Fruit fly (Drosophila melanogaster) whole organism, adult: ENCODE results near the gene CG8852.
A peak's percentile ranks its signal among the peaks of the same experiment; 100 is the strongest.

Source experiments
- CG11617 ChIP-seq: fragments of 200-800 bp; sonication (Bioruptor generic); optimal IDR thresholded peaks from 2 replicates; lab custom pipeline; 2017; ENCODE audit warnings: mild to moderate bottlenecking, missing biosample characterization, missing genetic modification reagents, missing genetic modification characterization
- CG12768 ChIP-seq: fragments of 200-800 bp; sonication (Bioruptor generic); optimal IDR thresholded peaks from 2 replicates; lab custom pipeline; 2017; ENCODE audit warnings: missing biosample characterization, missing genetic modification characterization, mild to moderate bottlenecking, moderate library complexity, missing genetic modification reagents
- CG14711 ChIP-seq: fragments of 200-800 bp; sonication (Bioruptor generic); optimal IDR thresholded peaks from 2 replicates; lab custom pipeline; 2018; ENCODE audit warnings: missing biosample characterization, mild to moderate bottlenecking, missing genetic modification characterization, moderate library complexity
- CG1620 ChIP-seq: fragments of 200-800 bp; sonication (Bioruptor generic); optimal IDR thresholded peaks from 2 replicates; lab custom pipeline; 2016; ENCODE audit warnings: missing biosample characterization, missing genetic modification characterization
- CG33017 ChIP-seq: fragments of 200-800 bp; sonication (Bioruptor generic); optimal IDR thresholded peaks from 2 replicates; lab custom pipeline; 2018; ENCODE audit warnings: missing biosample characterization, mild to moderate bottlenecking, missing genetic modification characterization, moderate library complexity
- CG5204 ChIP-seq: fragments of 200-800 bp; sonication (Bioruptor generic); optimal IDR thresholded peaks from 2 replicates; lab custom pipeline; 2016; ENCODE audit warnings: missing biosample characterization, missing genetic modification characterization
- CG7045 ChIP-seq: fragments of 200-800 bp; sonication (Bioruptor generic); optimal IDR thresholded peaks from 2 replicates; lab custom pipeline; 2017; ENCODE audit warnings: missing biosample characterization, mild to moderate bottlenecking, missing genetic modification characterization
- CG7101 ChIP-seq: fragments of 200-800 bp; sonication (Bioruptor generic); optimal IDR thresholded peaks from 2 replicates; lab custom pipeline; 2018; ENCODE audit warnings: missing biosample characterization, mild to moderate bottlenecking, missing genetic modification characterization, moderate library complexity
- Clk ChIP-seq: fragments of 200-800 bp; sonication (Bioruptor generic); optimal IDR thresholded peaks from 2 replicates; lab custom pipeline; 2017; ENCODE audit warnings: missing biosample characterization, missing genetic modification characterization
- Crg-1 ChIP-seq: fragments of 200-800 bp; sonication (Bioruptor generic); optimal IDR thresholded peaks from 2 replicates; lab custom pipeline; 2016; ENCODE audit warnings: missing biosample characterization, missing genetic modification characterization
- Hr96 ChIP-seq: fragments of 200-800 bp; sonication (Bioruptor generic); optimal IDR thresholded peaks from 2 replicates; lab custom pipeline; 2016; ENCODE audit warnings: missing biosample characterization, missing genetic modification characterization
- Mnt ChIP-seq: fragments of 200-800 bp; sonication (Bioruptor generic); optimal IDR thresholded peaks from 2 replicates; lab custom pipeline; 2016; ENCODE audit warnings: missing biosample characterization, mild to moderate bottlenecking, missing genetic modification characterization
- bab1 ChIP-seq: fragments of 200-800 bp; sonication (Bioruptor generic); optimal IDR thresholded peaks from 3 replicates; lab custom pipeline; 2019; ENCODE audit warnings: missing biosample characterization, mild to moderate bottlenecking, missing genetic modification characterization, moderate library complexity
- cic ChIP-seq: fragments of 200-800 bp; sonication (Bioruptor generic); optimal IDR thresholded peaks from 2 replicates; lab custom pipeline; 2017; ENCODE audit warnings: missing biosample characterization, mild to moderate bottlenecking, missing genetic modification characterization, moderate library complexity
- cnc ChIP-seq, 2 experiments: fragments of >200 bp; optimal IDR thresholded peaks; 2 replicates each; lab custom pipeline; 2017
- kay ChIP-seq: fragments of 200-800 bp; sonication (Bioruptor generic); peaks from one replicate; lab custom pipeline; 2016; ENCODE audit warnings: missing biosample characterization, missing genetic modification characterization, borderline replicate concordance
- ovo ChIP-seq: fragments of 200-800 bp; sonication (Bioruptor generic); optimal IDR thresholded peaks from 2 replicates; lab custom pipeline; 2016; ENCODE audit warnings: missing biosample characterization, missing genetic modification characterization
- pad ChIP-seq: fragments of 200-800 bp; sonication (Bioruptor generic); optimal IDR thresholded peaks from 3 replicates; lab custom pipeline; 2017; ENCODE audit warnings: missing biosample characterization, missing genetic modification characterization, mild to moderate bottlenecking, moderate library complexity, missing genetic modification reagents
- tj ChIP-seq: fragments of 200-800 bp; sonication (Bioruptor generic); optimal IDR thresholded peaks from 3 replicates; lab custom pipeline; 2017; ENCODE audit warnings: missing biosample characterization, mild to moderate bottlenecking, missing genetic modification characterization, moderate library complexity
- toe ChIP-seq: fragments of 200-800 bp; sonication (Bioruptor generic); optimal IDR thresholded peaks from 2 replicates; lab custom pipeline; 2016; ENCODE audit warnings: missing biosample characterization, missing genetic modification characterization

Gene CG8852

dm6 chr2L:3543062-3543461 lies 18.1 kb downstream of the CG8852 start:
- no peak for TF ChIP-seq CG33017 (tag; lab: Kevin White, UChicago)
- TF ChIP-seq CG7045 (GFP tag; lab: Kevin White, UChicago) = no peak
- TF ChIP-seq cic (GFP tag; lab: Kevin White, UChicago) = no peak
- no peak for TF ChIP-seq cnc (optimal IDR thresholded peaks at IDR 0.05; lab: Kevin White, UChicago)
- TF ChIP-seq CG5204 (GFP tag; lab: Kevin White, UChicago) = no peak
- no peak for TF ChIP-seq CG11617 (GFP tag; lab: Kevin White, UChicago)
- no peak for TF ChIP-seq Mnt (GFP tag; lab: Kevin White, UChicago)
- no peak for TF ChIP-seq Crg-1

dm6 chr2L:3545033-3545666 lies 20.2 kb downstream of the CG8852 start:
- TF ChIP-seq pad (GFP tag; lab: Kevin White, UChicago) = peak; percentile 22
- no peak for TF ChIP-seq CG11617 (GFP tag; lab: Kevin White, UChicago)

- no peak for TF ChIP-seq Clk (GFP tag; lab: Kevin White, UChicago)
- TF ChIP-seq CG12768 (GFP tag; lab: Kevin White, UChicago) = no peak
- no peak for TF ChIP-seq Mnt (GFP tag; lab: Kevin White, UChicago)
These were observed 22.6 kb downstream of the CG8852 start for dm6 chr2L:3547512-3547911.

dm6 chr2L:3548879-3549278 lies 23.9 kb downstream of the CG8852 start:
- no peak for TF ChIP-seq Hr96 (GFP tag; lab: Kevin White, UChicago)

dm6 chr2L:3549742-3550141 lies 24.8 kb downstream of the CG8852 start:
- TF ChIP-seq CG33017 (tag; lab: Kevin White, UChicago) (no peak), bab1 (GFP tag; lab: Kevin White, UChicago) (no peak), Hr96 (GFP tag; lab: Kevin White, UChicago) (no peak), Crg-1 (no peak), pad (GFP tag; lab: Kevin White, UChicago) (no peak), tj (no peak), cic (GFP tag; lab: Kevin White, UChicago) (no peak), Mnt (GFP tag; lab: Kevin White, UChicago) (no peak), Clk (GFP tag; lab: Kevin White, UChicago) (no peak), CG1620 (no peak), CG11617 (GFP tag; lab: Kevin White, UChicago) (no peak), cnc (optimal IDR thresholded peaks at IDR 0.05; lab: Kevin White, UChicago) (no peak), kay (GFP tag; lab: Kevin White, UChicago) (no peak), CG5204 (GFP tag; lab: Kevin White, UChicago) (no peak), toe (no peak), CG12768 (GFP tag; lab: Kevin White, UChicago) (no peak), CG7101 (tag; lab: Kevin White, UChicago) (no peak)

- TF ChIP-seq cic (GFP tag; lab: Kevin White, UChicago) (no peak), CG33017 (tag; lab: Kevin White, UChicago) (no peak), toe (no peak), Mnt (GFP tag; lab: Kevin White, UChicago) (no peak), pad (GFP tag; lab: Kevin White, UChicago) (no peak), cnc (optimal IDR thresholded peaks at IDR 0.05; lab: Kevin White, UChicago) (no peak), bab1 (GFP tag; lab: Kevin White, UChicago) (no peak), CG7045 (GFP tag; lab: Kevin White, UChicago) (no peak), CG11617 (GFP tag; lab: Kevin White, UChicago) (no peak), Hr96 (GFP tag; lab: Kevin White, UChicago) (no peak), Clk (GFP tag; lab: Kevin White, UChicago) (no peak), kay (GFP tag; lab: Kevin White, UChicago) (no peak), tj (no peak), CG1620 (no peak)
These were observed 25.7 kb downstream of the CG8852 start for dm6 chr2L:3550583-3550982.

dm6 chr2L:3552773-3553172 lies 27.8 kb downstream of the CG8852 start:
- TF ChIP-seq CG7045 (GFP tag; lab: Kevin White, UChicago) (no peak), Crg-1 (no peak), CG7101 (tag; lab: Kevin White, UChicago) (no peak), CG33017 (tag; lab: Kevin White, UChicago) (no peak)

dm6 chr2L:3553902-3554301 lies 29.0 kb downstream of the CG8852 start:
- TF ChIP-seq ovo (GFP tag; lab: Kevin White, UChicago) = no peak
- no peak for TF ChIP-seq CG11617 (GFP tag; lab: Kevin White, UChicago)
- TF ChIP-seq Clk (GFP tag; lab: Kevin White, UChicago) = no peak
- no peak for TF ChIP-seq CG33017 (tag; lab: Kevin White, UChicago)
- no peak for TF ChIP-seq cic (GFP tag; lab: Kevin White, UChicago)
- no peak for TF ChIP-seq CG5204 (GFP tag; lab: Kevin White, UChicago)
- TF ChIP-seq Crg-1 = no peak
- no peak for TF ChIP-seq Mnt (GFP tag; lab: Kevin White, UChicago)
- no peak for TF ChIP-seq tj
- TF ChIP-seq CG7045 (GFP tag; lab: Kevin White, UChicago) = no peak
- no peak for TF ChIP-seq CG14711
- no peak for TF ChIP-seq toe
- no peak for TF ChIP-seq pad (GFP tag; lab: Kevin White, UChicago)
- no peak for TF ChIP-seq CG7101 (tag; lab: Kevin White, UChicago)
- TF ChIP-seq bab1 (GFP tag; lab: Kevin White, UChicago) = no peak
- TF ChIP-seq kay (GFP tag; lab: Kevin White, UChicago) = no peak
- TF ChIP-seq cnc (optimal IDR thresholded peaks at IDR 0.05; lab: Kevin White, UChicago) = no peak
- no peak for TF ChIP-seq CG1620
